Worm (Caenorhabditis elegans) whole organism, midembryonic: ENCODE data around the gene hil-4.

Source experiments
- T22C8.4 ChIP-seq: fragments of 200-800 bp; sonication (Bioruptor generic); IDR thresholded peaks from 2 replicates; pipeline ENCODE4 v1.3.6; 2022; ENCODE audit warnings: missing genetic modification characterization, missing compliant biosample characterization
- cog-1 ChIP-seq: sonication (generic microtip); optimal IDR thresholded peaks from 2 replicates; lab custom pipeline; 2016; ENCODE audit warnings: missing genetic modification characterization, missing compliant biosample characterization
- flt-1 ChIP-seq: fragments of 200-800 bp; sonication (Bioruptor generic); IDR thresholded peaks from 2 replicates; pipeline ENCODE4 v1.3.6; 2022; ENCODE audit warnings: missing genetic modification characterization, missing compliant biosample characterization
- klf-2 ChIP-seq: fragments of 200-800 bp; sonication (Bioruptor generic); conservative IDR thresholded peaks from 2 replicates; pipeline ENCODE4 v1.3.6; 2022; ENCODE audit warnings: missing genetic modification reagents, missing genetic modification characterization, missing compliant biosample characterization
- med-1 ChIP-seq: sonication (generic microtip); optimal IDR thresholded peaks from 2 replicates; lab custom pipeline; 2017; ENCODE audit warnings: missing genetic modification characterization, mild to moderate bottlenecking, missing compliant biosample characterization, antibody characterized with exemption, missing genetic modification reagents; ENCODE audit not compliant: insufficient read depth
- ref-1 ChIP-seq: fragments of 200-800 bp; sonication (Bioruptor generic); conservative IDR thresholded peaks from 2 replicates; pipeline ENCODE4 v1.3.6; 2022; ENCODE audit warnings: missing genetic modification reagents, missing genetic modification characterization, missing compliant biosample characterization
- tab-1 ChIP-seq: fragments of 200-800 bp; sonication (Bioruptor generic); IDR thresholded peaks from 2 replicates; pipeline ENCODE4 v1.3.6; 2022; ENCODE audit warnings: missing genetic modification characterization, missing compliant biosample characterization
- ztf-23 ChIP-seq: fragments of 200-800 bp; sonication (Bioruptor generic); IDR thresholded peaks from 2 replicates; pipeline ENCODE4 v1.3.6; 2022; ENCODE audit warnings: missing genetic modification reagents, missing genetic modification characterization, missing compliant biosample characterization
- ztf-29 ChIP-seq: fragments of 200-800 bp; sonication (Bioruptor generic); IDR thresholded peaks from 2 replicates; pipeline ENCODE4 v1.3.6; 2022; ENCODE audit warnings: missing genetic modification reagents, missing genetic modification characterization, missing compliant biosample characterization

hil-4 gene

DNA sequence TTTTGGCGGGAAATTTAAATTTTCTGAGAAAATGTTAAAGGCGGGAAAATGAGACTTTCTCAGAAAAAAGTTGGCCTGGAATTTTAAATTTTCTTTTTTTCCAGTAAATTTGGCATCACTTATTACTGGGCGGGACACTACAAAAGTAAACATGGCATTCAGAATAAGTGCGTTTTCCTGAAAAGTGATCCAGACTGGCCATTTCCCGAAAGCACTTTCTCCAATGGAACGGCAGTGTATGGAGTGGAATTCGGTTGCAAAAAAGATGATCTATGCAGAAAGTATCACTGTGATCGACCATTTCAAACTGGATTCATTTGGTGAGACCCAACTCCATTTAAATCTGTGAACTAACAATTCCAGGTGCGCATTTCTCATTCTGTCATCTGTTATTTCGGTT is 33.7 kb downstream of the hil-4 start:
- TF ChIP-seq cog-1 (no peak), med-1 (GFP tag; lab: Kevin White, UChicago) (no peak), ztf-23 (GFP tag; lab: Robert Waterston, UW) (no peak), klf-2 (GFP tag; lab: Robert Waterston, UW) (no peak), T22C8.4 (GFP tag; lab: Robert Waterston, UW) (no peak), ref-1 (GFP tag; lab: Robert Waterston, UW) (no peak), tab-1 (no peak), ztf-29 (GFP tag; lab: Robert Waterston, UW) (no peak), flt-1 (no peak)

DNA sequence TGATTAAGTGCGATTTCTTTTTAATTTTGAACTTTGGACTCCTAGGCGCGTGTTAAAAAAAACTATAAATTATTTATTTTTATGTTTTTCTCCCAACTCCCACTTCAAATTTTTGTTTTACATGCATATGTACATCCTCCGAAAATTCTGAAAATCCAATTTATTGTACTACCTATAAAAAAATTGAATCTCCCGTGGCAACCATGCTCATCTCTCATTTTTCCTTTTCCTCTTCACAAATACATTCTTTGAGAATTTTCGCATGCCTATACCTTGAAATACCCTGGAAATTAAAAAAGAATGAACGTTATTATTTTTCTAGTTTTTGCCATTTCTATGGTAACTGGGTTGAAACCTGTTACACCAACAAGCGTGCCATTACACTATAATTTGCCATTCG is 34.7 kb downstream of the hil-4 start, which contains the start of gene R02F11.10:
Gene R02F11.10 (plus strand): TSS at position 301 of the 400 bp plus-strand sequence.
- no peak for TF ChIP-seq klf-2 (GFP tag; lab: Robert Waterston, UW)
- no peak for TF ChIP-seq T22C8.4 (GFP tag; lab: Robert Waterston, UW)
- TF ChIP-seq tab-1, result no peak
- TF ChIP-seq ztf-29 (GFP tag; lab: Robert Waterston, UW), result no peak
- TF ChIP-seq ref-1 (GFP tag; lab: Robert Waterston, UW), result no peak
- no peak for TF ChIP-seq med-1 (GFP tag; lab: Kevin White, UChicago)
- no peak for TF ChIP-seq cog-1

DNA sequence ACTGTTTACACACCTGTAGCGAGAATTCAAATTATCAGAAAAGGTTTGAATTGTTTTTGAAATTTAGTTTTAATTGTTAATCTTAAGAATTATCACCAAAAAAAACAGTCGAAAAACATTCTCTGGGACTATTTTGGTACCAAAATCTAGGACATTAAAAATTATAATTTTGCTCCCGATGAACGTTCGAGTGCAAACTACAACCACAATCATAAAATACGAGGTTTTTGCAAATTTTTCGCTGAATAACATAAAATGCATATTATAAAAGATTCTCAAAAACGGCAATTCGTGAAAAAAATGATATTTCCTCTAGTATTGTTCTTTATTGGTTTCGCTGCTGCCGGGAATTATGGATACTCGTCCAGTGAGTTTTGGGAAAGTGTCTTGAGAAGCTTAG is 36.3 kb downstream of the hil-4 start, which contains the start of gene R02F11.12:
Gene R02F11.12 (plus strand): TSS at position 301 of the 400 bp plus-strand sequence.
- TF ChIP-seq cog-1 (no peak), ref-1 (GFP tag; lab: Robert Waterston, UW) (no peak), ztf-29 (GFP tag; lab: Robert Waterston, UW) (no peak), klf-2 (GFP tag; lab: Robert Waterston, UW) (no peak), med-1 (GFP tag; lab: Kevin White, UChicago) (no peak), ztf-23 (GFP tag; lab: Robert Waterston, UW) (no peak), T22C8.4 (GFP tag; lab: Robert Waterston, UW) (no peak), tab-1 (no peak), flt-1 (no peak)

DNA sequence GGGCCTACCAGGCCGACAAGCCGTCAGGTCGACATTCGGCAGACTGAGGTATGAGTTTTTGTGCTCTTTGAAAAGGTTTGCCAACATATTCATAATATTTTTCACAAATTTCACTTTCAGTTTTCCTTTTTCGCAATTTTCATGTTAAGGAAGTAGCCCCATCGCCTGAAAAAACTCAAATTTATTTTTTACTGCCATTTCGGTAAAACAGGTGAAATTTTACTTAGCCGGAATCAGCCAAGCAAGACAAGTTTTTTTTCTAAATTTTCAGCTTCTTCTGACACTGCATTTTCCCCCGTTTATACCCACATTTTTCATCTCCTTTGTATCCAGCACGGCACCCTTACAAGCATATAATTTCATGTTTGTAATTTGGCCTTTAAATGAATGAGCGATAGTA is 37.5 kb downstream of the hil-4 start, which contains the start of gene R02F11.11:
Gene R02F11.11 (plus strand): TSS at position 301 of the 400 bp plus-strand sequence.
- TF ChIP-seq cog-1, result no peak
- no peak for TF ChIP-seq flt-1
- no peak for TF ChIP-seq klf-2 (GFP tag; lab: Robert Waterston, UW)
- no peak for TF ChIP-seq ztf-29 (GFP tag; lab: Robert Waterston, UW)
- no peak for TF ChIP-seq tab-1

DNA sequence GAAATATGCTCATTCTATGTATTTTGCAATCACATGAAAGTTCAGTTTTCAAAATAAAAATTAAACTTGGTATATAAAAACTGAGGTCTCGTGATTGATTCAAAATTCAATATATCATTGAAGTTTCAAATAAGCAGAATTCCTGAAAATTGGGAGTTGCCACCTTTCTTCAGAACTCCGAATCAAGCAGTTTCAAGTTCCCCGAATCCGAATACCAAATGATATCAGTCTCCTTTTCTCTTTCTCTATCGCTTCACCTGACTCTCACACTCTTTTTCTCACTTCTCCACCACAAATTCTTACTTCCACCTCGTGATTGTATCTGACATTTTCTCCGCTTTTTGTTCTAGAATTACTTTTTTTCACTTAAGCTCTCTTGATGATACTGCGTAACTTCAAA is 40.2 kb downstream of the hil-4 start, which contains the start of gene R02F11.2:
Gene R02F11.2 (plus strand): TSS at position 292 of the 400 bp plus-strand sequence.
- TF ChIP-seq T22C8.4 (GFP tag; lab: Robert Waterston, UW) (no peak), med-1 (GFP tag; lab: Kevin White, UChicago) (no peak), ztf-23 (GFP tag; lab: Robert Waterston, UW) (no peak), tab-1 (no peak), klf-2 (GFP tag; lab: Robert Waterston, UW) (no peak), cog-1 (no peak), ref-1 (GFP tag; lab: Robert Waterston, UW) (no peak)

DNA sequence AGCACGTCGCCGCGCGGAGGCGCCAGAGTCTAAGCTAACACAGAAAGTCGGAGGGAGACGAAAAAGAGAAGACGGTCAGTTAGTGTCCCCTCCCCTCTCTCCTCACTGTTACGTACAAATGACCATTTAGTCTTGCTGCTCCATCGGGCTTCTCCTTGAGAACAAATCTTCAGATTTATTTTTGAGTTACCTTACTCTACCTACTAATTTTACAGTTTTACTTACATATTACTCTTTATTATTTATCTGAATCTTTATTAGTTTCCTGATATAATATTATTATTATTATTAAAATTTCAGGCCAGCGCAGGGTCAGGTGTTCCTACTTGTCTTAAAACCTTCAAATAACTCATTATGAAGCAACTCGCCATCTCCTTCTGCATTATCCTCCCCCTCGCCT is 46.7 kb downstream of the hil-4 start, which contains the start of gene R02F11.1:
Gene R02F11.1 (plus strand): TSS at position 301 of the 400 bp plus-strand sequence.
- TF ChIP-seq med-1 (GFP tag; lab: Kevin White, UChicago) (no peak), ztf-23 (GFP tag; lab: Robert Waterston, UW) (no peak), cog-1 (no peak), ztf-29 (GFP tag; lab: Robert Waterston, UW) (no peak), klf-2 (GFP tag; lab: Robert Waterston, UW) (no peak), flt-1 (no peak), T22C8.4 (GFP tag; lab: Robert Waterston, UW) (no peak), tab-1 (no peak), ref-1 (GFP tag; lab: Robert Waterston, UW) (no peak)

DNA sequence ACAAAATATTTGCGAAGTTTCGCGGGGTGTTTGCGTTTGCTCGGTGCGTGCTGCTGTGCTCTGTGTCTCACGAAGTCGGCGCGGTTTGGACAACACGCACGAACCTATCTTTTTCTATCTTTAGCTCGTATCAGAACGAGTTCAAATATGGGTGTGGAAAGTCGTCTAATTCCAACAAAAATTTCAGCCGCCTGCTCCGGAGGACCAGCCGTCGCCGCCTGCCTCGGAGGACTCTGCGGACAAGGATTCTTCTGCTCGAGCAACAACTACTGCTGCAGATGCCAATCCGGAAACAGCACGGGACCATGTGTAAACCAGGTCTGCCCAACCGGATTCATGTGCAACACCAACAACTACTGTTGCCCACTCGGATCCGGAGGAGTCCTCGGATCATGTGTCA is 47.8 kb downstream of the hil-4 start:
- no peak for TF ChIP-seq cog-1
